Fruit fly (Drosophila melanogaster) whole organism, adult: ENCODE measurements around the gene CG9536.

Experiments
- CG11617 ChIP-seq: fragments of 200-800 bp; sonication (Bioruptor generic); optimal IDR thresholded peaks from 2 replicates; lab custom pipeline; 2017; ENCODE audit warnings: mild to moderate bottlenecking, missing biosample characterization, missing genetic modification reagents, missing genetic modification characterization
- CG12768 ChIP-seq: fragments of 200-800 bp; sonication (Bioruptor generic); optimal IDR thresholded peaks from 2 replicates; lab custom pipeline; 2017; ENCODE audit warnings: missing biosample characterization, missing genetic modification characterization, mild to moderate bottlenecking, moderate library complexity, missing genetic modification reagents
- CG14711 ChIP-seq: fragments of 200-800 bp; sonication (Bioruptor generic); optimal IDR thresholded peaks from 2 replicates; lab custom pipeline; 2018; ENCODE audit warnings: missing biosample characterization, mild to moderate bottlenecking, missing genetic modification characterization, moderate library complexity
- CG1620 ChIP-seq: fragments of 200-800 bp; sonication (Bioruptor generic); optimal IDR thresholded peaks from 2 replicates; lab custom pipeline; 2016; ENCODE audit warnings: missing biosample characterization, missing genetic modification characterization
- CG33017 ChIP-seq: fragments of 200-800 bp; sonication (Bioruptor generic); optimal IDR thresholded peaks from 2 replicates; lab custom pipeline; 2018; ENCODE audit warnings: missing biosample characterization, mild to moderate bottlenecking, missing genetic modification characterization, moderate library complexity
- CG5204 ChIP-seq: fragments of 200-800 bp; sonication (Bioruptor generic); optimal IDR thresholded peaks from 2 replicates; lab custom pipeline; 2016; ENCODE audit warnings: missing biosample characterization, missing genetic modification characterization
- CG7045 ChIP-seq: fragments of 200-800 bp; sonication (Bioruptor generic); optimal IDR thresholded peaks from 2 replicates; lab custom pipeline; 2017; ENCODE audit warnings: missing biosample characterization, mild to moderate bottlenecking, missing genetic modification characterization
- CG7101 ChIP-seq: fragments of 200-800 bp; sonication (Bioruptor generic); optimal IDR thresholded peaks from 2 replicates; lab custom pipeline; 2018; ENCODE audit warnings: missing biosample characterization, mild to moderate bottlenecking, missing genetic modification characterization, moderate library complexity
- Clk ChIP-seq: fragments of 200-800 bp; sonication (Bioruptor generic); optimal IDR thresholded peaks from 2 replicates; lab custom pipeline; 2017; ENCODE audit warnings: missing biosample characterization, missing genetic modification characterization
- Crg-1 ChIP-seq: fragments of 200-800 bp; sonication (Bioruptor generic); optimal IDR thresholded peaks from 2 replicates; lab custom pipeline; 2016; ENCODE audit warnings: missing biosample characterization, missing genetic modification characterization
- Hr96 ChIP-seq: fragments of 200-800 bp; sonication (Bioruptor generic); optimal IDR thresholded peaks from 2 replicates; lab custom pipeline; 2016; ENCODE audit warnings: missing biosample characterization, missing genetic modification characterization
- Mnt ChIP-seq: fragments of 200-800 bp; sonication (Bioruptor generic); optimal IDR thresholded peaks from 2 replicates; lab custom pipeline; 2016; ENCODE audit warnings: missing biosample characterization, mild to moderate bottlenecking, missing genetic modification characterization
- bab1 ChIP-seq: fragments of 200-800 bp; sonication (Bioruptor generic); optimal IDR thresholded peaks from 3 replicates; lab custom pipeline; 2019; ENCODE audit warnings: missing biosample characterization, mild to moderate bottlenecking, missing genetic modification characterization, moderate library complexity
- cic ChIP-seq: fragments of 200-800 bp; sonication (Bioruptor generic); optimal IDR thresholded peaks from 2 replicates; lab custom pipeline; 2017; ENCODE audit warnings: missing biosample characterization, mild to moderate bottlenecking, missing genetic modification characterization, moderate library complexity
- cnc ChIP-seq, 2 experiments: fragments of >200 bp; optimal IDR thresholded peaks; 2 replicates each; lab custom pipeline; 2017
- kay ChIP-seq: fragments of 200-800 bp; sonication (Bioruptor generic); peaks from one replicate; lab custom pipeline; 2016; ENCODE audit warnings: missing biosample characterization, missing genetic modification characterization, borderline replicate concordance
- pad ChIP-seq: fragments of 200-800 bp; sonication (Bioruptor generic); optimal IDR thresholded peaks from 3 replicates; lab custom pipeline; 2017; ENCODE audit warnings: missing biosample characterization, missing genetic modification characterization, mild to moderate bottlenecking, moderate library complexity, missing genetic modification reagents
- tj ChIP-seq: fragments of 200-800 bp; sonication (Bioruptor generic); optimal IDR thresholded peaks from 3 replicates; lab custom pipeline; 2017; ENCODE audit warnings: missing biosample characterization, mild to moderate bottlenecking, missing genetic modification characterization, moderate library complexity
- toe ChIP-seq: fragments of 200-800 bp; sonication (Bioruptor generic); optimal IDR thresholded peaks from 2 replicates; lab custom pipeline; 2016; ENCODE audit warnings: missing biosample characterization, missing genetic modification characterization

The CG9536 gene

DNA sequence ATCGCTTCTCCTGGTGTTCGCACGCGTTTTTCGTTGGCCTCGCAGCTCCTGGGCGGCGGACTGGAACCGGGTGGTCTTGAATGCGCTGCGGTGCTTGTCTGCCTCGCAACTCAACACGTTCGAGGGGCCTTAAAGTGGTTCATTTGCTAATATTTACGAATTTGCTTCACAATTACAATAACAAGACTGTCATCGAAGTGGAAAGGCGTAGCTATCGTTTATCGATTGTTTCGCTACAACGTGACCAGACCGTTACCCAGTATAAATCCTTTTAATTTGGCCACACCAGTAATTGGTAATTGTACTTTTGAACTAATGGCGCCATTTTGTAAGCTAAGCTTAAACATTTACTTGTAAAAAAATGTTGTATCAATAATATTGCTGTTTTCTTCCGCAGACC is at the start of gene CG9536:
Gene CG9536, minus strand, starts transcription at position 223 of the 400 bp plus-strand sequence.
- TF ChIP-seq CG5204 (GFP tag; lab: Kevin White, UChicago) = no peak
- TF ChIP-seq bab1 = peak; percentile 75

- TF ChIP-seq CG11617 (GFP tag; lab: Kevin White, UChicago) (no peak), CG12768 (GFP tag; lab: Kevin White, UChicago) (peak; percentile 51)
These were observed 37.2 kb upstream of the CG9536 start for dm6 chr2L:6513948-6514347.

dm6 chr2L:6508666-6509065 is 31.9 kb upstream of the CG9536 start:
- TF ChIP-seq CG12768 (GFP tag; lab: Kevin White, UChicago) = no peak

- TF ChIP-seq kay (GFP tag; lab: Kevin White, UChicago) (no peak), CG7045 (GFP tag; lab: Kevin White, UChicago) (no peak), cic (no peak)
These were observed 26.9 kb upstream of the CG9536 start for dm6 chr2L:6503724-6504037.

- TF ChIP-seq Mnt (GFP tag; lab: Kevin White, UChicago) (no peak), CG7045 (GFP tag; lab: Kevin White, UChicago) (no peak), cnc (optimal IDR thresholded peaks at IDR 0.05; lab: Kevin White, UChicago) (no peak), CG7101 (tag; lab: Kevin White, UChicago) (no peak), CG11617 (GFP tag; lab: Kevin White, UChicago) (no peak), CG14711 (no peak), Crg-1 (no peak), CG5204 (GFP tag; lab: Kevin White, UChicago) (no peak), toe (GFP tag; lab: Kevin White, UChicago) (no peak)
These were observed 26.3 kb upstream of the CG9536 start for dm6 chr2L:6502887-6503723.

DNA sequence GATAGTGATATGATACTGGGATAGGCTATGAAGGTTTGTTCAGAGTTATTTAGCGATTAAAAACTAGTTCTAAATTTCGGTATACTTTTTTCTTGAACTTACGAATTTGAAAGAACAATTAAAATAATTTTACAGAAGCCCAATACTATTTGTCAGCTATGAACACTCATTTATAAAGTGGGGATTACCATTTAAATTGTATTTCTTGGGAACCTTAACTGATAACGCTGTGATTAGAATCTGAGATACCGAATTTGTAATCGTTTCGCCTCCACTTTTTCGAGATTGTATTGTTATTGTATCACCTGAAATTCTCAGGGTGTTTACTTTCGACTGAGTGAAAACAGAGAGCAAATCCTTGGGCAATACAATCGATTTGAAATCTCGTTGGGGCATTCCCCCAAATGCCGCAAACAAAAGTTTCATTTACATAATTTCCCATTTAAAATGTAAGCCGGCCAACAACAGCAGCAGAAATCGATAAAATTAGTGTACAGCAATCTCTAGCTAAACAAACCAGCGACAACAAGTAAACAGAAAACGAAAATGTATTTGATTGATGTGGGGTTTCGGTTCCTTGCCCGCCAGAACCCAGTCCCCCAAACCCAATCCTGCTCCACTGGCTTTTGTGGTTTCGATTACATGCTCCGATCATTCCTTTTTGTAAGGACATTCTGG is 24.0 kb upstream of the CG9536 start:
- TF ChIP-seq Crg-1 = no peak
- TF ChIP-seq CG7101 (tag; lab: Kevin White, UChicago) = no peak
- TF ChIP-seq Hr96 (GFP tag; lab: Kevin White, UChicago) = no peak

DNA sequence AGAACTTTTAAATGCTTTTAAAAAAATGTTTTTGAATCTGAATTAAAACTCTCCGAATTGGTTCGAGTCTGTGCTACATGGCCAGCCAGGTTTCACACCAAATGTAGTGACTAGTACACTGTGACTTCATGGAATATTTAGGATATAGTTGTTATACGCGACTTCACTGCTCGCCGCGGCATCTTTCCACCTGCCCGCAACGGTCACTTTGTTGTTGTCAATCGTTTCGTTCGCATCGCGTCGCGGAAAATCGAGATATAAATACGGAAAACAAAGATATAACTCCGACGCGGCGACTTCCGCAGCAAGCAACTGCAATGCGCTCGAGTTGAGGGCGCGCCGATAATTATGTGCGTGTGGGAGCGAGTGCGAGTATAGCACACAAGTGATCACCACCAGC is 21.7 kb upstream of the CG9536 start, which contains the start of gene CG31637:
Gene CG31637, plus strand, starts transcription at position 200 of the 400 bp plus-strand sequence.
- TF ChIP-seq Crg-1 (no peak), CG7045 (GFP tag; lab: Kevin White, UChicago) (no peak), toe (GFP tag; lab: Kevin White, UChicago) (no peak), Mnt (GFP tag; lab: Kevin White, UChicago) (no peak), CG12768 (GFP tag; lab: Kevin White, UChicago) (no peak), cic (peak; percentile 11), bab1 (peak; percentile 55), CG5204 (GFP tag; lab: Kevin White, UChicago) (no peak), CG14711 (no peak), pad (GFP tag; lab: Kevin White, UChicago) (peak; percentile 18), CG7101 (tag; lab: Kevin White, UChicago) (peak; percentile 15)

dm6 chr2L:6496753-6497152 is 20.0 kb upstream of the CG9536 start, which contains the start of gene CG9550:
Gene CG9550 (plus strand): TSS chr2L:6497053.
- TF ChIP-seq cic (no peak), Hr96 (GFP tag; lab: Kevin White, UChicago) (no peak), toe (GFP tag; lab: Kevin White, UChicago) (no peak), CG5204 (GFP tag; lab: Kevin White, UChicago) (no peak), CG7045 (GFP tag; lab: Kevin White, UChicago) (no peak), Mnt (GFP tag; lab: Kevin White, UChicago) (no peak), CG7101 (tag; lab: Kevin White, UChicago) (no peak)

dm6 chr2L:6494405-6494816 is 17.6 kb upstream of the CG9536 start, which contains the start of gene CG9547:
Gene CG9547 (minus strand): TSS chr2L:6494532.
- peak; percentile 79 for TF ChIP-seq CG33017 (tag; lab: Kevin White, UChicago)
- TF ChIP-seq CG1620 (GFP tag; lab: Kevin White, UChicago) = no peak
- TF ChIP-seq tj = peak; percentile 36
- TF ChIP-seq kay (GFP tag; lab: Kevin White, UChicago) = no peak
- no peak for TF ChIP-seq CG14711
- TF ChIP-seq Crg-1 = peak; percentile 44
- TF ChIP-seq pad (GFP tag; lab: Kevin White, UChicago) = peak; percentile 9
- TF ChIP-seq CG7101 (tag; lab: Kevin White, UChicago) = peak; percentile 69
- no peak for TF ChIP-seq Clk
- peak; percentile 48 for TF ChIP-seq Mnt (GFP tag; lab: Kevin White, UChicago)
- TF ChIP-seq cnc (optimal IDR thresholded peaks at IDR 0.05; lab: Kevin White, UChicago) = no peak
- peak; percentile 24 for TF ChIP-seq CG7045 (GFP tag; lab: Kevin White, UChicago)
- peak; percentile 93 for TF ChIP-seq cic
- peak; percentile 68 for TF ChIP-seq bab1
- peak; percentile 87 for TF ChIP-seq CG12768 (GFP tag; lab: Kevin White, UChicago)
- peak; percentile 48 for TF ChIP-seq CG11617 (GFP tag; lab: Kevin White, UChicago)
